Fruit fly (Drosophila melanogaster): ENCODE data around the gene CG7968.

Gene CG7968

dm6 chr2L:13805170-13805569 is 44.0 kb upstream of the CG7968 start:
- no peak for TF ChIP-seq gce (GFP tag; IDR thresholded peaks at IDR 0.05)
- TF ChIP-seq gt (GFP tag; IDR thresholded peaks at IDR 0.05), result no peak
- peak; percentile 27 for TF ChIP-seq sug (tag; optimal IDR thresholded peaks at IDR 0.05)
- no peak for TF ChIP-seq CG3838 (GFP tag; optimal IDR thresholded peaks at IDR 0.05)
- no peak for TF ChIP-seq Sin3A (optimal IDR thresholded peaks at IDR 0.05)
- no peak for TF ChIP-seq fd64A (GFP tag; optimal IDR thresholded peaks at IDR 0.05)
- no peak for TF ChIP-seq Ssrp (tag; optimal IDR thresholded peaks at IDR 0.05)
- TF ChIP-seq Asciz (GFP tag; optimal IDR thresholded peaks at IDR 0.05), result no peak
- no peak for TF ChIP-seq Med (GFP tag)
- TF ChIP-seq cwo (GFP tag; optimal IDR thresholded peaks at IDR 0.05), result peak; percentile 3
- TF ChIP-seq CG32767 (GFP tag; IDR thresholded peaks at IDR 0.05), result no peak
- TF ChIP-seq exex (tag; optimal IDR thresholded peaks at IDR 0.05), result peak; percentile 25
- no peak for TF ChIP-seq CG8388 (GFP tag; optimal IDR thresholded peaks at IDR 0.05)
- no peak for TF ChIP-seq slou (GFP tag; optimal IDR thresholded peaks at IDR 0.05)
- no peak for TF ChIP-seq cad (GFP tag; optimal IDR thresholded peaks at IDR 0.05)
- no peak for TF ChIP-seq CG16863 (GFP tag; optimal IDR thresholded peaks at IDR 0.05)
- TF ChIP-seq grn (GFP tag; optimal IDR thresholded peaks at IDR 0.05), result peak; percentile 25
- no peak for TF ChIP-seq dimm (GFP tag; IDR thresholded peaks at IDR 0.05)
- TF ChIP-seq C15 (GFP tag; IDR thresholded peaks at IDR 0.05), result no peak

- peak; percentile 36 for TF ChIP-seq Med (GFP tag)
- peak; percentile 60 for TF ChIP-seq sens (GFP tag)
- no peak for TF ChIP-seq Hmr (GFP tag; optimal IDR thresholded peaks at IDR 0.05)
- no peak for TF ChIP-seq kah (GFP tag; optimal IDR thresholded peaks at IDR 0.05)
Observed at dm6 chr2L:13807097-13807496, 42.1 kb upstream of the CG7968 start.

DNA sequence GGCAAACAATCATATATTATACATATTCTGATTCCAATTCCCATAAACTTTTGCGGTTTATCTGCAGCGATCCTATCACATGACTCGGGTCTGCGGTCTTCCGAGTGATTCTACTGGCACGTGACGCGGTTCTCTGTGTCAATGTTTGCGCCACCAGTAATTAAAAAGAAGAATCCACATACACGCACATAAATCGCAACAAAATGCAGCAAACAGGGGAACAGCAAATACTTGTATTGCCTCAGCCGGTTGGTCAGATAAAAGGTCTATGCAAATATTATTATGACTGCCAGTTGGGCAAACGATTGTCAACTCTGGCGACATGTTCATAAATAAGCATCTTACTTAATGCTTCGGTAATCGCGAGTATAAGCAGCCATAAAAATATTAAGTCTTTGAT is 41.2 kb upstream of the CG7968 start:
- peak; percentile 2 for TF ChIP-seq cwo (GFP tag; optimal IDR thresholded peaks at IDR 0.05)
- no peak for TF ChIP-seq Chrac-16 (GFP tag; optimal IDR thresholded peaks at IDR 0.05)
- TF ChIP-seq sens (GFP tag), result peak; percentile 62

DNA sequence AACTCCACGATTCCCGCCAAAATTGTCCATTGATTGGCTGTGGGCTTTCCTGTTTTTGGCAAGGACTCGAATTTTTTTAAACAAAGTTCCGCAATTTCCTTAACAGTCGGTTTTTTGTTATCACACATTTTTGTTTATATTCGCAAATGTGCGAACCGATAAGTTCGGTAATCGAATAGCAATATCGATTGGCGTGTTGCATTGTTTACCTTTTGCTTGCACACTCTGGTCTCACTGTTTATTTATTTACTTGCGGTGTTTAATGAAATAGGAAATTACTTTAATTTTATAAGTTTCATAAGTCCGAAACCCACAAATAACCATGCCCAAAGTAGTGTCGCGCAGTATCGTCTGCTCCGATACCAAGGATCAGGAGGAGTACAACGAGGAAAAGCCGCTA is 37.9 kb upstream of the CG7968 start, which contains the start of the genes Adat1 and CG16865:
Adat1 (minus strand) TSS at position 152 of the 400 bp plus-strand sequence.
CG16865 (plus strand) TSS at position 200 of the 400 bp plus-strand sequence.
- peak; percentile 25; the same call in 1 of the 2 replicates for TF ChIP-seq nerfin-2 (GFP tag; IDR thresholded peaks at IDR 0.05; ENCODE audit: partially characterized antibody)
- TF ChIP-seq CG9797 (GFP tag; optimal IDR thresholded peaks at IDR 0.05), result peak; percentile 76
- TF ChIP-seq ci (GFP tag; IDR thresholded peaks at IDR 0.05), result no peak
- no peak for TF ChIP-seq D19A (tag; optimal IDR thresholded peaks at IDR 0.05)
- no peak for TF ChIP-seq tup (GFP tag; optimal IDR thresholded peaks at IDR 0.05)
- peak; percentile 67 for TF ChIP-seq pzg (GFP tag; optimal IDR thresholded peaks at IDR 0.05)
- no peak for TF ChIP-seq tx (GFP tag; optimal IDR thresholded peaks at IDR 0.05)
- TF ChIP-seq CG34422 (GFP tag; IDR thresholded peaks at IDR 0.05), result peak; percentile 72; the same call in 1 of the 3 replicates
- no peak for TF ChIP-seq CG7372 (GFP tag; IDR thresholded peaks at IDR 0.05)
- peak; percentile 26 for TF ChIP-seq Myb (GFP tag; optimal IDR thresholded peaks at IDR 0.05)
- TF ChIP-seq onecut (GFP tag; IDR thresholded peaks at IDR 0.05), result peak; percentile 87
- TF ChIP-seq CG14860 (GFP tag; IDR thresholded peaks at IDR 0.05; ENCODE audit: partially characterized antibody), result peak; percentile 56; the same call in 2 of the 3 replicates
- TF ChIP-seq tna (GFP tag; IDR thresholded peaks at IDR 0.05; ENCODE audit: partially characterized antibody), result peak; percentile 36; the same call in 1 of the 2 replicates
- TF ChIP-seq stwl (tag; optimal IDR thresholded peaks at IDR 0.05), result peak; percentile 87
- no peak for TF ChIP-seq chm (GFP tag; IDR thresholded peaks at IDR 0.05)
- peak; percentile 21 for TF ChIP-seq CG15696 (tag; optimal IDR thresholded peaks at IDR 0.05)
- TF ChIP-seq CG17829 (tag; optimal IDR thresholded peaks at IDR 0.05), result peak; percentile 5
- peak; percentile 42; the same call in 1 of the 3 replicates for TF ChIP-seq zen2 (GFP tag; IDR thresholded peaks at IDR 0.05; ENCODE audit: partially characterized antibody)
- peak; percentile 62 for TF ChIP-seq unc-4 (GFP tag; IDR thresholded peaks at IDR 0.05; ENCODE audit: partially characterized antibody)
- no peak for TF ChIP-seq CG1603 (tag; optimal IDR thresholded peaks at IDR 0.05)
- TF ChIP-seq Bgb (GFP tag; IDR thresholded peaks at IDR 0.05; ENCODE audit: partially characterized antibody), result peak; percentile 58
- no peak for TF ChIP-seq exex (tag; optimal IDR thresholded peaks at IDR 0.05)
- 0 out of 3 replicates have a peak, but pooled peaks have one; percentile 15 for TF ChIP-seq knrl (GFP tag; IDR thresholded peaks at IDR 0.05; ENCODE audit: partially characterized antibody)
- no peak for TF ChIP-seq az2 (GFP tag; optimal IDR thresholded peaks at IDR 0.05)
- TF ChIP-seq nom (GFP tag; optimal IDR thresholded peaks at IDR 0.05), result no peak
